Fruit fly (Drosophila melanogaster) S2 (cell line): ENCODE data around the gene CG31676.

Source experiments
- CG8478 ChIP-seq: fragments of >200 bp; optimal IDR thresholded peaks from 2 replicates; lab custom pipeline; 2018
- CTCF ChIP-seq, 2 experiments: fragments of >200 bp; optimal IDR thresholded peaks; 2 replicates each; lab custom pipeline; 2018

- no peak for TF ChIP-seq CG8478
- no peak for TF ChIP-seq CTCF (optimal IDR thresholded peaks at IDR 0.05; lab: Kevin White, UChicago)
These were observed 33.9 kb upstream of the CG31676 start for dm6 chr2L:20806619-20807018.
